Worm (Caenorhabditis elegans) whole organism, mixed stage, embryonic: ENCODE results near the gene C40H5.2.

Experiments used
- lin-32 ChIP-seq: fragments of 200-800 bp; sonication (Bioruptor generic); optimal IDR thresholded peaks from 2 replicates; lab custom pipeline; 2018; ENCODE audit warnings: mild to moderate bottlenecking, missing genetic modification characterization, missing compliant biosample characterization
- pha-4 ChIP-seq: fragments of 150-350 bp; optimal IDR thresholded peaks from 2 replicates; lab custom pipeline; 2018; ENCODE audit warnings: missing biosample characterization, missing genetic modification reagents, missing genetic modification characterization
- snpc-4 ChIP-seq: fragments of 150-350 bp; optimal IDR thresholded peaks from 2 replicates; lab custom pipeline; 2014; ENCODE audit warnings: missing biosample characterization, missing genetic modification characterization
- unc-120 ChIP-seq: sonication (generic microtip); optimal IDR thresholded peaks from 2 replicates; lab custom pipeline; 2017; ENCODE audit warnings: missing genetic modification characterization, missing compliant biosample characterization; ENCODE audit not compliant: poor library complexity, severe bottlenecking
- ztf-11 ChIP-seq: fragments of 150-350 bp; optimal IDR thresholded peaks from 2 replicates; lab custom pipeline; 2014; ENCODE audit warnings: missing biosample characterization, missing genetic modification characterization

- TF ChIP-seq pha-4 (tag; lab: Kevin White, UChicago), result peak; percentile 47
- no peak for TF ChIP-seq snpc-4 (tag; lab: Kevin White, UChicago)
- TF ChIP-seq lin-32 (GFP tag; lab: Kevin White, UChicago), result no peak
- TF ChIP-seq unc-120 (tag; lab: Kevin White, UChicago), result peak; percentile 44
- peak; percentile 3 for TF ChIP-seq ztf-11
These were observed 52.2 kb downstream of the C40H5.2 start, which contains the start of gene rsd-3 for ce11 chrX:11798057-11798555.
